Fruit fly (Drosophila melanogaster): ENCODE measurements around the gene CG17036.

Gene CG17036

dm6 chr2L:12679310-12679709, 21.2 kb downstream of the CG17036 start:
- no peak for TF ChIP-seq Mio (GFP tag; optimal IDR thresholded peaks at IDR 0.05)
- TF ChIP-seq N (GFP tag; optimal IDR thresholded peaks at IDR 0.05), result no peak
- no peak for TF ChIP-seq CrebA (GFP tag; optimal IDR thresholded peaks at IDR 0.05; ENCODE audit: borderline replicate concordance)
- no peak for TF ChIP-seq h (GFP tag; optimal IDR thresholded peaks at IDR 0.05)
- TF ChIP-seq br (GFP tag; optimal IDR thresholded peaks at IDR 0.05), result no peak
- TF ChIP-seq Hnf4 (GFP tag; optimal IDR thresholded peaks at IDR 0.05), result no peak
- no peak for TF ChIP-seq woc (GFP tag; optimal IDR thresholded peaks at IDR 0.05)
- TF ChIP-seq Vsx2 (GFP tag; optimal IDR thresholded peaks at IDR 0.05; ENCODE audit: partially characterized antibody), result no peak
- no peak for TF ChIP-seq Myc (optimal IDR thresholded peaks at IDR 0.05)
- no peak for TF ChIP-seq Rel (GFP tag; optimal IDR thresholded peaks at IDR 0.05)
- no peak for TF ChIP-seq Rel (tag; optimal IDR thresholded peaks at IDR 0.05)
- no peak for TF ChIP-seq sage (GFP tag; optimal IDR thresholded peaks at IDR 0.05)
- TF ChIP-seq usp (GFP tag; optimal IDR thresholded peaks at IDR 0.05), result no peak
- TF ChIP-seq dl (GFP tag; optimal IDR thresholded peaks at IDR 0.05; ENCODE audit: insufficient read depth in 1 of 2, partially characterized antibody in 2 of 2), result no peak
- TF ChIP-seq ey (GFP tag; optimal IDR thresholded peaks at IDR 0.05), result no peak
- TF ChIP-seq Hr78 (GFP tag; optimal IDR thresholded peaks at IDR 0.05), result no peak
- no peak for TF ChIP-seq Sp1 (GFP tag; optimal IDR thresholded peaks at IDR 0.05)
- no peak for TF ChIP-seq jim (GFP tag; optimal IDR thresholded peaks at IDR 0.05)
- no peak for TF ChIP-seq dmrt93B (GFP tag; optimal IDR thresholded peaks at IDR 0.05)
- TF ChIP-seq CG32264 (GFP tag; optimal IDR thresholded peaks at IDR 0.05), result no peak
- no peak for TF ChIP-seq Jra (GFP tag; optimal IDR thresholded peaks at IDR 0.05)

- no peak for TF ChIP-seq CG32264 (GFP tag; optimal IDR thresholded peaks at IDR 0.05)
- TF ChIP-seq GATAd (GFP tag; optimal IDR thresholded peaks at IDR 0.05), result no peak
- no peak for TF ChIP-seq Jra (GFP tag; optimal IDR thresholded peaks at IDR 0.05)
- TF ChIP-seq usp (GFP tag; optimal IDR thresholded peaks at IDR 0.05), result no peak
- TF ChIP-seq tai (GFP tag; optimal IDR thresholded peaks at IDR 0.05), result no peak
- TF ChIP-seq Dif (GFP tag; optimal IDR thresholded peaks at IDR 0.05; ENCODE audit: partially characterized antibody), result no peak
- TF ChIP-seq OdsH (GFP tag; optimal IDR thresholded peaks at IDR 0.05), result no peak
- TF ChIP-seq Myc (optimal IDR thresholded peaks at IDR 0.05), result no peak
- no peak for TF ChIP-seq pan (optimal IDR thresholded peaks at IDR 0.05)
- TF ChIP-seq Hr83 (GFP tag; optimal IDR thresholded peaks at IDR 0.05; ENCODE audit: poor library complexity, severe bottlenecking), result no peak
- no peak for TF ChIP-seq jim (GFP tag; optimal IDR thresholded peaks at IDR 0.05)
- no peak for TF ChIP-seq fru (GFP tag; optimal IDR thresholded peaks at IDR 0.05)
- TF ChIP-seq CrebA (GFP tag; optimal IDR thresholded peaks at IDR 0.05; ENCODE audit: borderline replicate concordance), result no peak
Measured at dm6 chr2L:12678286-12678685, 22.3 kb downstream of the CG17036 start.

- TF ChIP-seq rgr (GFP tag; optimal IDR thresholded peaks at IDR 0.05), result no peak
- no peak for TF ChIP-seq Hnf4 (GFP tag; optimal IDR thresholded peaks at IDR 0.05)
- TF ChIP-seq ey (GFP tag; optimal IDR thresholded peaks at IDR 0.05), result no peak
- no peak for TF ChIP-seq Mio (GFP tag; optimal IDR thresholded peaks at IDR 0.05)
- TF ChIP-seq GATAd (GFP tag; optimal IDR thresholded peaks at IDR 0.05), result no peak
- no peak for TF ChIP-seq sv (GFP tag; optimal IDR thresholded peaks at IDR 0.05)
- TF ChIP-seq N (GFP tag; optimal IDR thresholded peaks at IDR 0.05), result no peak
- no peak for TF ChIP-seq Hr78 (GFP tag; optimal IDR thresholded peaks at IDR 0.05)
- no peak for TF ChIP-seq Dfd (GFP tag; optimal IDR thresholded peaks at IDR 0.05)
Measured at dm6 chr2L:12674365-12674764, 26.2 kb downstream of the CG17036 start.

- no peak for TF ChIP-seq foxo (GFP tag; optimal IDR thresholded peaks at IDR 0.05)
- no peak for TF ChIP-seq Rel (GFP tag; optimal IDR thresholded peaks at IDR 0.05)
- no peak for TF ChIP-seq Rel (tag; optimal IDR thresholded peaks at IDR 0.05)
- TF ChIP-seq Jra (GFP tag; optimal IDR thresholded peaks at IDR 0.05), result no peak
- TF ChIP-seq Hr83 (GFP tag; optimal IDR thresholded peaks at IDR 0.05; ENCODE audit: poor library complexity, severe bottlenecking), result no peak
- TF ChIP-seq Dif (GFP tag; optimal IDR thresholded peaks at IDR 0.05; ENCODE audit: partially characterized antibody), result no peak
- TF ChIP-seq GATAd (GFP tag; optimal IDR thresholded peaks at IDR 0.05), result no peak
- TF ChIP-seq Hr78 (GFP tag; optimal IDR thresholded peaks at IDR 0.05), result no peak
- no peak for TF ChIP-seq HLH106 (tag; optimal IDR thresholded peaks at IDR 0.05)
- TF ChIP-seq ey (GFP tag; optimal IDR thresholded peaks at IDR 0.05), result no peak
- TF ChIP-seq lola (GFP tag; optimal IDR thresholded peaks at IDR 0.05), result no peak
- TF ChIP-seq Vsx2 (GFP tag; optimal IDR thresholded peaks at IDR 0.05; ENCODE audit: partially characterized antibody), result no peak
- TF ChIP-seq N (GFP tag; optimal IDR thresholded peaks at IDR 0.05), result no peak
- TF ChIP-seq Dfd (GFP tag; optimal IDR thresholded peaks at IDR 0.05), result no peak
- no peak for TF ChIP-seq CrebA (GFP tag; optimal IDR thresholded peaks at IDR 0.05; ENCODE audit: borderline replicate concordance)
Measured at dm6 chr2L:12672296-12672695, 28.2 kb downstream of the CG17036 start.
